Worm (Caenorhabditis elegans): Measurements from ENCODE around the gene nas-18.
A peak's percentile ranks its signal among the peaks of the same experiment; 100 is the strongest.

The nas-18 gene

ce11 chrV:11375150-11375792 is 21.0 kb upstream of the nas-18 start, which contains the start of gene cnb-1:
cnb-1 (plus strand) TSS chrV:11375742.
- TF ChIP-seq rcor-1 (GFP tag; IDR thresholded peaks at IDR 0.05): 0 out of 2 replicates have a peak, but pooled peaks have one; percentile 17
- peak; percentile 67 for TF ChIP-seq lin-40 (tag; optimal IDR thresholded peaks at IDR 0.05)
- TF ChIP-seq pbrm-1 (GFP tag; IDR thresholded peaks at IDR 0.05): peak; percentile 48; the same call in 1 of the 2 replicates
- no peak for TF ChIP-seq dox-1 (GFP tag; IDR thresholded peaks at IDR 0.05)
- TF ChIP-seq B0261.1 (tag; optimal IDR thresholded peaks at IDR 0.05): no peak
- TF ChIP-seq ZK185.1 (tag; optimal IDR thresholded peaks at IDR 0.05; ENCODE audit: poor library complexity, severe bottlenecking): peak; percentile 23
- peak; percentile 83 for TF ChIP-seq hmg-1.2 (GFP tag; IDR thresholded peaks at IDR 0.05)
- 0 out of 2 replicates have a peak, but pooled peaks have one; percentile 28 for TF ChIP-seq ceh-100 (GFP tag; IDR thresholded peaks at IDR 0.05)
- TF ChIP-seq nhr-80 (tag; optimal IDR thresholded peaks at IDR 0.05): peak; percentile 27
- TF ChIP-seq lin-35 (GFP tag; optimal IDR thresholded peaks at IDR 0.05): peak in 1 of 3 experiments; percentile 34
- no peak for TF ChIP-seq unc-130 (GFP tag; optimal IDR thresholded peaks at IDR 0.05)
- TF ChIP-seq attf-5 (GFP tag; optimal IDR thresholded peaks at IDR 0.05): peak; percentile 59

DNA sequence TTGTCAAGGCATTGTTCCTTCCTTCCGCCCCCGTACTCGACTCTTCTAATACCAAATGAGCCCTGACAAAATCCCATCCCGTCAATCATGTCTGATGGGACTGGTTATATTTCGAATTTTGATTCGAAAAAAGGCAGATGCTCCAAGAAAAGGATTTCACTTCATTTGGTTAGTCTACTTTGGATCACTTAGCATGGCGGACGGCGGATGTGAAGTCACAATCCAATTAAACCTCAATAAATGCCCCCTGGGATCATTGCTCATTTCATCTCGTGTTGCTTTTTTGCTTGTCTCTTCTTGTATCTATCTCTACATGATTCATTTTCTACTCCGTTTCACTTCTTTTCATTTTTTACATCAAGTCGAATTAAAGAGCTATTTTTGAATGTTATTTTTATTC is 16.9 kb upstream of the nas-18 start:
- TF ChIP-seq madf-10 (tag; optimal IDR thresholded peaks at IDR 0.05) (no peak), somi-1 (GFP tag; optimal IDR thresholded peaks at IDR 0.05) (no peak), egrh-3 (GFP tag; IDR thresholded peaks at IDR 0.05) (no peak), rcor-1 (GFP tag; IDR thresholded peaks at IDR 0.05) (no peak), tbx-9 (tag; optimal IDR thresholded peaks at IDR 0.05; ENCODE audit: borderline replicate concordance) (no peak), dpff-1 (tag; optimal IDR thresholded peaks at IDR 0.05) (no peak), lin-40 (tag; optimal IDR thresholded peaks at IDR 0.05) (no peak), snpc-3.4 (tag; optimal IDR thresholded peaks at IDR 0.05) (no peak)

- TF ChIP-seq nfya-2 (GFP tag; IDR thresholded peaks at IDR 0.05) (no peak), mcd-1 (GFP tag; IDR thresholded peaks at IDR 0.05) (no peak), bed-2 (GFP tag; IDR thresholded peaks at IDR 0.05) (no peak), attf-6 (GFP tag; IDR thresholded peaks at IDR 0.05) (no peak), him-1 (tag; optimal IDR thresholded peaks at IDR 0.05) (no peak), ceh-91 (GFP tag; IDR thresholded peaks at IDR 0.05) (no peak), lir-1 (GFP tag; conservative IDR thresholded peaks at IDR 0.05) (no peak), snpc-4 (GFP tag; optimal IDR thresholded peaks at IDR 0.05) (no peak), snpc-4 (tag; optimal IDR thresholded peaks at IDR 0.05) (no peak), tbx-9 (tag; optimal IDR thresholded peaks at IDR 0.05; ENCODE audit: borderline replicate concordance) (no peak), nhr-90 (tag; optimal IDR thresholded peaks at IDR 0.05) (no peak), let-607 (tag; optimal IDR thresholded peaks at IDR 0.05) (no peak), mel-28 (tag; optimal IDR thresholded peaks at IDR 0.05; ENCODE audit: borderline replicate concordance) (no peak), cebp-1 (GFP tag; IDR thresholded peaks at IDR 0.05) (no peak), cebp-1 (tag; optimal IDR thresholded peaks at IDR 0.05) (no peak), ceh-79 (tag; optimal IDR thresholded peaks at IDR 0.05) (no peak), ztf-18 (tag; optimal IDR thresholded peaks at IDR 0.05) (no peak), gei-17 (GFP tag; optimal IDR thresholded peaks at IDR 0.05) (no peak), B0261.1 (tag; optimal IDR thresholded peaks at IDR 0.05) (no peak), madf-10 (tag; optimal IDR thresholded peaks at IDR 0.05) (no peak), Y53F4B.3 (GFP tag; IDR thresholded peaks at IDR 0.05) (no peak), dpff-1 (tag; optimal IDR thresholded peaks at IDR 0.05) (no peak)
Measured at ce11 chrV:11380571-11380970, 15.7 kb upstream of the nas-18 start.
